Fruit fly (Drosophila melanogaster) whole organism, embryonic: Measurements from ENCODE around the gene Dpp10.

Experiments
- Atf6 ChIP-seq: fragments of 200-800 bp; sonication (Bioruptor generic); IDR thresholded peaks from 2 replicates; pipeline ENCODE4 v1.3.6; 2022; ENCODE audit warnings: missing biosample characterization, missing genetic modification characterization
- BEAF-32 ChIP-seq: fragments of 200-800 bp; sonication (Bioruptor generic); optimal IDR thresholded peaks from 3 replicates; lab custom pipeline; 2017; ENCODE audit warnings: missing biosample characterization, missing genetic modification characterization, mild to moderate bottlenecking, moderate library complexity, missing genetic modification reagents
- CG10543 ChIP-seq: fragments of 200-800 bp; sonication (Bioruptor generic); optimal IDR thresholded peaks from 3 replicates; lab custom pipeline; 2017; ENCODE audit warnings: missing biosample characterization, mild to moderate bottlenecking, missing genetic modification characterization, moderate library complexity
- CG10565 ChIP-seq: fragments of 200-800 bp; sonication (Bioruptor generic); optimal IDR thresholded peaks from 3 replicates; lab custom pipeline; 2016; ENCODE audit warnings: missing biosample characterization, mild to moderate bottlenecking, missing genetic modification characterization
- CG11247 ChIP-seq: fragments of 200-800 bp; sonication (Bioruptor generic); IDR thresholded peaks from 2 replicates; pipeline ENCODE4 v1.3.6; 2022; ENCODE audit warnings: missing biosample characterization, missing genetic modification characterization
- CG11398 ChIP-seq: fragments of 200-800 bp; sonication (Bioruptor generic); optimal IDR thresholded peaks from 2 replicates; lab custom pipeline; 2016; ENCODE audit warnings: missing biosample characterization, missing genetic modification characterization
- CG12236 ChIP-seq: fragments of 200-800 bp; sonication (Bioruptor generic); optimal IDR thresholded peaks from 2 replicates; lab custom pipeline; 2016; ENCODE audit warnings: missing biosample characterization, missing genetic modification characterization
- CG12659 ChIP-seq: fragments of 200-800 bp; sonication (Bioruptor generic); optimal IDR thresholded peaks from 3 replicates; lab custom pipeline; 2017; ENCODE audit warnings: mild to moderate bottlenecking, missing biosample characterization, missing genetic modification reagents, missing genetic modification characterization
- CG15073 ChIP-seq: fragments of 200-800 bp; sonication (Bioruptor generic); optimal IDR thresholded peaks from 2 replicates; lab custom pipeline; 2016; ENCODE audit warnings: missing biosample characterization, missing genetic modification characterization
- CG1647 ChIP-seq: fragments of 200-800 bp; sonication (Bioruptor generic); optimal IDR thresholded peaks from 3 replicates; lab custom pipeline; 2016; ENCODE audit warnings: missing biosample characterization, missing genetic modification characterization
- CG16815 ChIP-seq: fragments of 200-800 bp; sonication (Bioruptor generic); optimal IDR thresholded peaks from 3 replicates; lab custom pipeline; 2017; ENCODE audit warnings: missing biosample characterization, mild to moderate bottlenecking, missing genetic modification characterization
- CG1832 ChIP-seq: fragments of 200-800 bp; sonication (Bioruptor generic); optimal IDR thresholded peaks from 2 replicates; lab custom pipeline; 2017; ENCODE audit warnings: missing biosample characterization, mild to moderate bottlenecking, missing genetic modification characterization, inconsistent platforms
- CG32767 ChIP-seq: fragments of 200-800 bp; sonication (Bioruptor generic); IDR thresholded peaks from 2 replicates; pipeline ENCODE4 v1.3.6; 2022; ENCODE audit warnings: missing biosample characterization, missing genetic modification characterization
- CG3281 ChIP-seq: fragments of 200-800 bp; sonication (Bioruptor generic); optimal IDR thresholded peaks from 3 replicates; lab custom pipeline; 2017; ENCODE audit warnings: missing biosample characterization, mild to moderate bottlenecking, missing genetic modification characterization
- CG33557 ChIP-seq: fragments of 200-800 bp; sonication (Bioruptor generic); optimal IDR thresholded peaks from 2 replicates; lab custom pipeline; 2019; ENCODE audit warnings: missing biosample characterization, mild to moderate bottlenecking, missing genetic modification characterization, moderate library complexity
- CG3726 ChIP-seq: fragments of 200-800 bp; sonication (Bioruptor generic); IDR thresholded peaks from 3 replicates; pipeline ENCODE4, ENCODE4 v1.3.6; 2022; ENCODE audit warnings: missing biosample characterization, missing genetic modification characterization
- CG7963 ChIP-seq: fragments of 200-800 bp; sonication (Bioruptor generic); IDR thresholded peaks from 3 replicates; pipeline ENCODE4 v1.3.6; 2022; ENCODE audit warnings: missing biosample characterization, missing genetic modification characterization; ENCODE audit not compliant: partially characterized antibody
- CG8089 ChIP-seq: fragments of 200-800 bp; sonication (Bioruptor generic); optimal IDR thresholded peaks from 3 replicates; lab custom pipeline; 2016; ENCODE audit warnings: missing biosample characterization, missing genetic modification characterization
- CG9609 ChIP-seq: fragments of 200-800 bp; sonication (Bioruptor generic); optimal IDR thresholded peaks from 3 replicates; lab custom pipeline; 2016; ENCODE audit warnings: missing biosample characterization, missing genetic modification characterization
- CrebB ChIP-seq: fragments of 200-800 bp; sonication (Bioruptor generic); optimal IDR thresholded peaks from 3 replicates; lab custom pipeline; 2018; ENCODE audit warnings: missing biosample characterization, mild to moderate bottlenecking, missing genetic modification characterization
- Drgx ChIP-seq: fragments of 200-800 bp; sonication (Bioruptor generic); IDR thresholded peaks from 2 replicates; pipeline ENCODE4 v1.3.6; 2022; ENCODE audit warnings: missing biosample characterization, missing genetic modification characterization
- Eip74EF ChIP-seq, 2 experiments: fragments of 200-800 bp in 1 of 2; fragments of >200 bp in 1 of 2; sonication (Bioruptor generic) in 1 of 2; optimal IDR thresholded peaks; 2 replicates each; lab custom pipeline; 2017 to 2019; ENCODE audit warnings: missing biosample characterization in 2 of 2, missing genetic modification characterization in 2 of 2, mild to moderate bottlenecking in 1 of 2, moderate library complexity in 1 of 2
- Fer1 ChIP-seq: fragments of 200-800 bp; sonication (Bioruptor generic); optimal IDR thresholded peaks from 2 replicates; lab custom pipeline; 2017; ENCODE audit warnings: missing biosample characterization, mild to moderate bottlenecking, missing genetic modification characterization
- H2.0 ChIP-seq: fragments of 200-800 bp; sonication (Bioruptor generic); IDR thresholded peaks from 2 replicates; pipeline ENCODE4 v1.3.6; 2022; ENCODE audit warnings: missing biosample characterization, missing genetic modification characterization
- Mes4 ChIP-seq: fragments of 200-800 bp; sonication (Bioruptor generic); optimal IDR thresholded peaks from 2 replicates; lab custom pipeline; 2016; ENCODE audit warnings: missing biosample characterization, missing genetic modification characterization
- Pdp1 ChIP-seq, 2 experiments: fragments of 200-800 bp; sonication (Bioruptor generic); optimal IDR thresholded peaks; 3 replicates each; lab custom pipeline; 2016; ENCODE audit warnings: missing biosample characterization in 2 of 2, missing genetic modification characterization in 2 of 2, mild to moderate bottlenecking in 1 of 2, moderate library complexity in 1 of 2
- Ravus ChIP-seq: fragments of 200-800 bp; sonication (Bioruptor generic); IDR thresholded peaks from 2 replicates; pipeline ENCODE4 v1.3.6; 2022; ENCODE audit warnings: missing biosample characterization, missing genetic modification characterization
- Sry-β ChIP-seq: fragments of 200-800 bp; sonication (Bioruptor generic); optimal IDR thresholded peaks from 2 replicates; lab custom pipeline; 2018; ENCODE audit warnings: missing biosample characterization, mild to moderate bottlenecking, missing genetic modification characterization, moderate library complexity
- Ssrp ChIP-seq: fragments of 200-800 bp; sonication (Bioruptor generic); optimal IDR thresholded peaks from 2 replicates; lab custom pipeline; 2018; ENCODE audit warnings: missing biosample characterization, mild to moderate bottlenecking, missing genetic modification characterization, moderate library complexity
- Stat92E ChIP-seq, 3 experiments: fragments of >200 bp in 2 of 3; fragments of 200-800 bp in 1 of 3; sonication (Bioruptor generic) in 1 of 3; optimal IDR thresholded peaks; 2 replicates each; lab custom pipeline; 2017 to 2019; ENCODE audit warnings: missing biosample characterization in 3 of 3, missing genetic modification characterization in 3 of 3, mild to moderate bottlenecking in 1 of 3, moderate library complexity in 1 of 3
- Trl ChIP-seq, 3 experiments: fragments of >200 bp in 2 of 3; fragments of 200-800 bp in 1 of 3; sonication (Bioruptor generic) in 1 of 3; optimal IDR thresholded peaks; 2 replicates in 1 of 3; 3 replicates in 2 of 3; lab custom pipeline; 2016 to 2017; ENCODE audit warnings: missing biosample characterization in 1 of 3, missing genetic modification characterization in 1 of 3
- al ChIP-seq: fragments of 200-800 bp; sonication (Bioruptor generic); IDR thresholded peaks from 2 replicates; pipeline ENCODE4 v1.3.6; 2022; ENCODE audit warnings: missing biosample characterization, missing genetic modification characterization
- ato ChIP-seq: fragments of 200-800 bp; sonication (Bioruptor generic); IDR thresholded peaks from 2 replicates; pipeline ENCODE4 v1.3.6; 2022; ENCODE audit warnings: missing biosample characterization, missing genetic modification characterization; ENCODE audit not compliant: partially characterized antibody
- ewg ChIP-seq: fragments of 200-800 bp; sonication (Bioruptor generic); optimal IDR thresholded peaks from 3 replicates; lab custom pipeline; 2017; ENCODE audit warnings: mild to moderate bottlenecking, missing biosample characterization, missing genetic modification reagents, missing genetic modification characterization
- fru ChIP-seq: fragments of >200 bp; optimal IDR thresholded peaks from 2 replicates; lab custom pipeline; 2017
- gce ChIP-seq: fragments of 200-800 bp; sonication (Bioruptor generic); IDR thresholded peaks from 3 replicates; pipeline ENCODE4 v1.3.6; 2022; ENCODE audit warnings: missing biosample characterization, missing genetic modification characterization
- gsb-n ChIP-seq: fragments of 200-800 bp; sonication (Bioruptor generic); optimal IDR thresholded peaks from 3 replicates; lab custom pipeline; 2018; ENCODE audit warnings: missing biosample characterization, mild to moderate bottlenecking, missing genetic modification characterization
- hkb ChIP-seq, 2 experiments: fragments of 200-800 bp in 1 of 2; fragments of >200 bp in 1 of 2; sonication (Bioruptor generic) in 1 of 2; IDR thresholded peaks in 1 of 2; optimal IDR thresholded peaks in 1 of 2; 2 replicates each; pipeline versions ENCODE4 v1.3.6 to Lab custom; 2017 to 2022; ENCODE audit warnings: missing biosample characterization in 1 of 2, missing genetic modification characterization in 1 of 2
- inv ChIP-seq: fragments of 200-800 bp; sonication (Bioruptor generic); IDR thresholded peaks from 2 replicates; pipeline ENCODE4 v1.3.6; 2022; ENCODE audit warnings: missing biosample characterization, missing genetic modification characterization; ENCODE audit not compliant: partially characterized antibody
- jing ChIP-seq: fragments of 200-800 bp; sonication (Bioruptor generic); optimal IDR thresholded peaks from 2 replicates; lab custom pipeline; 2018; ENCODE audit warnings: missing biosample characterization, mild to moderate bottlenecking, missing genetic modification characterization
- nau ChIP-seq: fragments of 200-800 bp; sonication (Bioruptor generic); optimal IDR thresholded peaks from 3 replicates; lab custom pipeline; 2017; ENCODE audit warnings: missing biosample characterization, mild to moderate bottlenecking, missing genetic modification characterization, missing genetic modification reagents
- org-1 ChIP-seq: fragments of 200-800 bp; sonication (Bioruptor generic); optimal IDR thresholded peaks from 2 replicates; lab custom pipeline; 2017; ENCODE audit warnings: missing biosample characterization, missing genetic modification characterization
- pho ChIP-seq: fragments of 200-800 bp; sonication (Bioruptor generic); optimal IDR thresholded peaks from 2 replicates; lab custom pipeline; 2016; ENCODE audit warnings: missing biosample characterization, missing genetic modification characterization
- row ChIP-seq: fragments of 200-800 bp; sonication (Bioruptor generic); IDR thresholded peaks from 3 replicates; pipeline ENCODE4 v1.3.6; 2022; ENCODE audit warnings: missing biosample characterization, missing genetic modification characterization
- sens ChIP-seq: fragments of 200-800 bp; sonication (Bioruptor generic); peaks from one replicate; lab custom pipeline; 2016; ENCODE audit warnings: missing biosample characterization, missing genetic modification characterization
- sr ChIP-seq: fragments of 200-800 bp; sonication (Bioruptor generic); IDR thresholded peaks from 3 replicates; pipeline ENCODE4 v1.3.6; 2022; ENCODE audit warnings: missing biosample characterization, missing genetic modification characterization
- ssp ChIP-seq: fragments of 200-800 bp; sonication (Bioruptor generic); IDR thresholded peaks from 2 replicates; pipeline ENCODE4 v1.3.6; 2022; ENCODE audit warnings: missing biosample characterization, missing genetic modification characterization
- stwl ChIP-seq: fragments of 200-800 bp; sonication (Bioruptor generic); optimal IDR thresholded peaks from 3 replicates; lab custom pipeline; 2018; ENCODE audit warnings: missing biosample characterization, mild to moderate bottlenecking, missing genetic modification characterization, moderate library complexity

The Dpp10 gene

DNA sequence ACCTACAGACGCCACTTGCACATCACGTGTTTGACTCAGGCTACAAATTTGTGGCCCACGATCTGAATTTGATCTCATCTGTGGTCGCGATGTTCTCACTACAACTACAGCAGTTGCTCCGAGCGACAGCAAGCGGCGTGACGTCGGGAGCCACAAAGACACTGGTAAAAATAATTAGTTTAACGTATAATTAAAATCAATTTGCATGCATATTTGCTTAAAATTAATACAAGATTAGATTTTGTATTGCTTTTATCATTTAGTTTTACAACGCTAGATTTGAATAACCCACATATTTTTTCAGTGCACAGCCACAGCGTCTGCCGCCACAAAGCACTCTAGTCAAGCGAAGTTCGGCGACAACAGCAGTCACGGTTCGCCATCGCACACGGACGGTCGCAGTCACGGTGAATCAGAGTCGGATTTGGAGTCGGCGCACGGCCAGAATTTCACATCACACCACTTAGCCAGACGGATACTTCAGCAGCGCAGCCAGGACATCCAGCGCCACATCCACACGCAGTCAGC lies 11.7 kb upstream of the Dpp10 start (continued):
- peak in 1 of 2 experiments; percentile 100 for TF ChIP-seq Eip74EF (GFP tag; optimal IDR thresholded peaks at IDR 0.05; lab: Kevin White, UChicago)
- peak; percentile 55 for TF ChIP-seq BEAF-32
- TF ChIP-seq CG11247 (GFP tag; lab: Robert Waterston, UW) = peak; percentile 100
- TF ChIP-seq ssp (GFP tag; lab: Robert Waterston, UW) = peak; percentile 98
- peak; percentile 100 for TF ChIP-seq pho (GFP tag; lab: Kevin White, UChicago)
- peak; percentile 70; the same call in 1 of the 2 replicates for TF ChIP-seq ato (GFP tag; lab: Robert Waterston, UW)
- peak; percentile 100 for TF ChIP-seq Pdp1 (GFP tag; optimal IDR thresholded peaks at IDR 0.05; lab: Kevin White, UChicago)
- TF ChIP-seq CG3726 = peak; percentile 100
- TF ChIP-seq Ravus (GFP tag; lab: Robert Waterston, UW) = peak; percentile 100
- TF ChIP-seq hkb (optimal IDR thresholded peaks at IDR 0.05; lab: Kevin White, UChicago) = no peak
- peak; percentile 100 for TF ChIP-seq hkb (GFP tag; IDR thresholded peaks at IDR 0.05; lab: Robert Waterston, UW)
- peak; percentile 56 for TF ChIP-seq CG1832
- peak; percentile 100 for TF ChIP-seq gce (GFP tag; lab: Robert Waterston, UW)
- peak; percentile 100 for TF ChIP-seq CG16815 (GFP tag; lab: Kevin White, UChicago)
- TF ChIP-seq CG12236 (GFP tag; lab: Kevin White, UChicago) = peak; percentile 100
- peak; percentile 99 for TF ChIP-seq CG10565 (GFP tag; lab: Kevin White, UChicago)
- TF ChIP-seq gsb-n (tag; lab: Kevin White, UChicago) = peak; percentile 100
- TF ChIP-seq CG8089 = peak; percentile 100
- TF ChIP-seq Fer1 (GFP tag; lab: Kevin White, UChicago) = peak; percentile 100
- peak; percentile 18; the same call in 1 of the 3 replicates for TF ChIP-seq CG7963 (GFP tag; lab: Robert Waterston, UW)
- TF ChIP-seq Mes4 = peak; percentile 100
- peak; percentile 100 for TF ChIP-seq CrebB (tag; lab: Kevin White, UChicago)
- TF ChIP-seq org-1 (GFP tag; lab: Kevin White, UChicago) = peak; percentile 100
- TF ChIP-seq CG32767 (GFP tag; lab: Robert Waterston, UW) = peak; percentile 100
- TF ChIP-seq Ssrp (tag; lab: Kevin White, UChicago) = peak; percentile 100
- peak; percentile 100 for TF ChIP-seq nau (GFP tag; lab: Kevin White, UChicago)
- peak; percentile 100 for TF ChIP-seq sr (GFP tag; lab: Robert Waterston, UW)
- TF ChIP-seq Stat92E (GFP tag; optimal IDR thresholded peaks at IDR 0.05; lab: Kevin White, UChicago) = peak in 1 of 3 experiments; percentile 100
- TF ChIP-seq CG9609 (GFP tag; lab: Kevin White, UChicago) = peak; percentile 100
- TF ChIP-seq Drgx (GFP tag; lab: Robert Waterston, UW) = peak; percentile 100
- TF ChIP-seq fru (lab: Kevin White, UChicago) = no peak
- TF ChIP-seq Atf6 (GFP tag; lab: Robert Waterston, UW) = peak; percentile 100
- TF ChIP-seq CG33557 (GFP tag; lab: Kevin White, UChicago) = peak; percentile 100
- TF ChIP-seq CG1647 = peak; percentile 100
- TF ChIP-seq jing (GFP tag; lab: Kevin White, UChicago) = peak; percentile 100
- TF ChIP-seq ewg = peak; percentile 100
- peak; percentile 100 for TF ChIP-seq row (GFP tag; lab: Robert Waterston, UW)
- peak; percentile 82 for TF ChIP-seq Sry-β (GFP tag; lab: Kevin White, UChicago)
- peak; percentile 100 for TF ChIP-seq CG12659
- TF ChIP-seq stwl (tag; lab: Kevin White, UChicago) = peak; percentile 96
- peak; percentile 100 for TF ChIP-seq al (GFP tag; lab: Robert Waterston, UW)
- TF ChIP-seq CG10543 (GFP tag; lab: Kevin White, UChicago) = peak; percentile 100
- peak; percentile 100 for TF ChIP-seq sens (GFP tag; lab: Kevin White, UChicago)
- 0 out of 2 replicates have a peak, but pooled peaks have one; percentile 38 for TF ChIP-seq inv (GFP tag; lab: Robert Waterston, UW)
- TF ChIP-seq CG15073 (GFP tag; lab: Kevin White, UChicago) = peak; percentile 95
- TF ChIP-seq H2.0 = peak; percentile 100
- TF ChIP-seq Trl (optimal IDR thresholded peaks at IDR 0.05; lab: Kevin White, UChicago) = peak in 1 of 2 experiments; percentile 53
- TF ChIP-seq Trl (GFP tag; optimal IDR thresholded peaks at IDR 0.05; lab: Kevin White, UChicago) = peak; percentile 100
- peak; percentile 100 for TF ChIP-seq CG3281 (GFP tag; lab: Kevin White, UChicago)
- TF ChIP-seq CG11398 (GFP tag; lab: Kevin White, UChicago) = peak; percentile 100
